Worm (Caenorhabditis elegans) whole organism, midembryonic: ENCODE results near the gene endu-2.

Experiments
- T22C8.4 ChIP-seq: fragments of 200-800 bp; sonication (Bioruptor generic); IDR thresholded peaks from 2 replicates; pipeline ENCODE4 v1.3.6; 2022; ENCODE audit warnings: missing genetic modification characterization, missing compliant biosample characterization
- cog-1 ChIP-seq: sonication (generic microtip); optimal IDR thresholded peaks from 2 replicates; lab custom pipeline; 2016; ENCODE audit warnings: missing genetic modification characterization, missing compliant biosample characterization
- flt-1 ChIP-seq: fragments of 200-800 bp; sonication (Bioruptor generic); IDR thresholded peaks from 2 replicates; pipeline ENCODE4 v1.3.6; 2022; ENCODE audit warnings: missing genetic modification characterization, missing compliant biosample characterization
- klf-2 ChIP-seq: fragments of 200-800 bp; sonication (Bioruptor generic); conservative IDR thresholded peaks from 2 replicates; pipeline ENCODE4 v1.3.6; 2022; ENCODE audit warnings: missing genetic modification reagents, missing genetic modification characterization, missing compliant biosample characterization
- med-1 ChIP-seq: sonication (generic microtip); optimal IDR thresholded peaks from 2 replicates; lab custom pipeline; 2017; ENCODE audit warnings: missing genetic modification characterization, mild to moderate bottlenecking, missing compliant biosample characterization, antibody characterized with exemption, missing genetic modification reagents; ENCODE audit not compliant: insufficient read depth
- ref-1 ChIP-seq: fragments of 200-800 bp; sonication (Bioruptor generic); conservative IDR thresholded peaks from 2 replicates; pipeline ENCODE4 v1.3.6; 2022; ENCODE audit warnings: missing genetic modification reagents, missing genetic modification characterization, missing compliant biosample characterization
- tab-1 ChIP-seq: fragments of 200-800 bp; sonication (Bioruptor generic); IDR thresholded peaks from 2 replicates; pipeline ENCODE4 v1.3.6; 2022; ENCODE audit warnings: missing genetic modification characterization, missing compliant biosample characterization
- ztf-23 ChIP-seq: fragments of 200-800 bp; sonication (Bioruptor generic); IDR thresholded peaks from 2 replicates; pipeline ENCODE4 v1.3.6; 2022; ENCODE audit warnings: missing genetic modification reagents, missing genetic modification characterization, missing compliant biosample characterization
- ztf-29 ChIP-seq: fragments of 200-800 bp; sonication (Bioruptor generic); IDR thresholded peaks from 2 replicates; pipeline ENCODE4 v1.3.6; 2022; ENCODE audit warnings: missing genetic modification reagents, missing genetic modification characterization, missing compliant biosample characterization

The endu-2 gene

ce11 chrX:8268083-8268482 lies 26.0 kb downstream of the endu-2 start:
- TF ChIP-seq flt-1 (GFP tag; lab: Robert Waterston, UW): no peak
- no peak for TF ChIP-seq ref-1 (GFP tag; lab: Robert Waterston, UW)
- no peak for TF ChIP-seq ztf-23
- TF ChIP-seq med-1 (GFP tag; lab: Kevin White, UChicago): no peak
- no peak for TF ChIP-seq T22C8.4
- TF ChIP-seq cog-1 (tag; lab: Kevin White, UChicago): no peak
- no peak for TF ChIP-seq klf-2
- no peak for TF ChIP-seq ztf-29 (GFP tag; lab: Robert Waterston, UW)
- no peak for TF ChIP-seq tab-1 (GFP tag; lab: Robert Waterston, UW)

- TF ChIP-seq klf-2 (no peak), flt-1 (GFP tag; lab: Robert Waterston, UW) (no peak), ztf-23 (no peak), med-1 (GFP tag; lab: Kevin White, UChicago) (no peak), T22C8.4 (no peak), ztf-29 (GFP tag; lab: Robert Waterston, UW) (no peak), cog-1 (tag; lab: Kevin White, UChicago) (no peak), tab-1 (GFP tag; lab: Robert Waterston, UW) (no peak), ref-1 (GFP tag; lab: Robert Waterston, UW) (no peak)
Observed at ce11 chrX:8270971-8271553, 29.0 kb downstream of the endu-2 start, which contains the start of gene cutl-29. Gene cutl-29 (minus strand): TSS chrX:8271021.

ce11 chrX:8273496-8273895 lies 31.4 kb downstream of the endu-2 start:
- no peak for TF ChIP-seq flt-1 (GFP tag; lab: Robert Waterston, UW)

ce11 chrX:8274869-8275268 lies 32.8 kb downstream of the endu-2 start, which contains the start of gene ksr-1:
Gene ksr-1 (plus strand): TSS chrX:8275169.
- no peak for TF ChIP-seq T22C8.4
- TF ChIP-seq med-1 (GFP tag; lab: Kevin White, UChicago): no peak
- no peak for TF ChIP-seq cog-1 (tag; lab: Kevin White, UChicago)
- no peak for TF ChIP-seq ztf-29 (GFP tag; lab: Robert Waterston, UW)
- TF ChIP-seq ztf-23: no peak
- TF ChIP-seq flt-1 (GFP tag; lab: Robert Waterston, UW): no peak
- TF ChIP-seq ref-1 (GFP tag; lab: Robert Waterston, UW): no peak
- no peak for TF ChIP-seq tab-1 (GFP tag; lab: Robert Waterston, UW)
- no peak for TF ChIP-seq klf-2

- TF ChIP-seq ztf-29 (GFP tag; lab: Robert Waterston, UW): no peak
Observed at ce11 chrX:8276333-8276732, 34.2 kb downstream of the endu-2 start.

ce11 chrX:8276984-8277383 lies 34.9 kb downstream of the endu-2 start:
- no peak for TF ChIP-seq ztf-29 (GFP tag; lab: Robert Waterston, UW)
- no peak for TF ChIP-seq T22C8.4
- no peak for TF ChIP-seq cog-1 (tag; lab: Kevin White, UChicago)
- TF ChIP-seq klf-2: no peak
- no peak for TF ChIP-seq ref-1 (GFP tag; lab: Robert Waterston, UW)
- no peak for TF ChIP-seq ztf-23
- TF ChIP-seq med-1 (GFP tag; lab: Kevin White, UChicago): no peak
- TF ChIP-seq tab-1 (GFP tag; lab: Robert Waterston, UW): no peak
- no peak for TF ChIP-seq flt-1 (GFP tag; lab: Robert Waterston, UW)

- TF ChIP-seq T22C8.4: no peak
- TF ChIP-seq flt-1 (GFP tag; lab: Robert Waterston, UW): no peak
- TF ChIP-seq klf-2: no peak
- no peak for TF ChIP-seq tab-1 (GFP tag; lab: Robert Waterston, UW)
- no peak for TF ChIP-seq ref-1 (GFP tag; lab: Robert Waterston, UW)
- no peak for TF ChIP-seq ztf-23
- TF ChIP-seq cog-1 (tag; lab: Kevin White, UChicago): no peak
- TF ChIP-seq med-1 (GFP tag; lab: Kevin White, UChicago): no peak
- TF ChIP-seq ztf-29 (GFP tag; lab: Robert Waterston, UW): no peak
Observed at ce11 chrX:8284003-8284402, 41.9 kb downstream of the endu-2 start.

- TF ChIP-seq ref-1 (GFP tag; lab: Robert Waterston, UW): no peak
- no peak for TF ChIP-seq ztf-23
- no peak for TF ChIP-seq cog-1 (tag; lab: Kevin White, UChicago)
- TF ChIP-seq tab-1 (GFP tag; lab: Robert Waterston, UW): no peak
- TF ChIP-seq T22C8.4: no peak
- no peak for TF ChIP-seq klf-2
- TF ChIP-seq flt-1 (GFP tag; lab: Robert Waterston, UW): no peak
- TF ChIP-seq med-1 (GFP tag; lab: Kevin White, UChicago): no peak
- TF ChIP-seq ztf-29 (GFP tag; lab: Robert Waterston, UW): no peak
Observed at ce11 chrX:8285169-8285796, 43.2 kb downstream of the endu-2 start, which contains the start of the genes fis-2 and F13B9.2. Gene fis-2 (minus strand): TSS chrX:8285219. Gene F13B9.2 (plus strand): TSS chrX:8285683.

- TF ChIP-seq klf-2 (no peak), ref-1 (GFP tag; lab: Robert Waterston, UW) (no peak), ztf-23 (no peak), tab-1 (GFP tag; lab: Robert Waterston, UW) (no peak), cog-1 (tag; lab: Kevin White, UChicago) (no peak), med-1 (GFP tag; lab: Kevin White, UChicago) (no peak), flt-1 (GFP tag; lab: Robert Waterston, UW) (no peak), ztf-29 (GFP tag; lab: Robert Waterston, UW) (no peak), T22C8.4 (no peak)
Observed at ce11 chrX:8286164-8286563, 44.1 kb downstream of the endu-2 start.
